Worm (Caenorhabditis elegans): ENCODE data around the gene T28H10.1.

T28H10.1 gene

ce11 chrV:12465399-12465798 is 38.2 kb upstream of the T28H10.1 start (continued):
- TF ChIP-seq dsc-1 (tag; optimal IDR thresholded peaks at IDR 0.05) = peak; percentile 76
- peak; percentile 68 for TF ChIP-seq ceh-63 (GFP tag; optimal IDR thresholded peaks at IDR 0.05)
- peak; percentile 76 for TF ChIP-seq xbp-1 (tag; optimal IDR thresholded peaks at IDR 0.05)
- no peak for TF ChIP-seq sox-4 (tag; optimal IDR thresholded peaks at IDR 0.05)
- no peak for TF ChIP-seq pqm-1 (tag; optimal IDR thresholded peaks at IDR 0.05)
- TF ChIP-seq ceh-8 (GFP tag; optimal IDR thresholded peaks at IDR 0.05) = peak; percentile 65
- no peak for TF ChIP-seq aha-1 (tag; optimal IDR thresholded peaks at IDR 0.05)
- TF ChIP-seq C34B4.2 (tag; optimal IDR thresholded peaks at IDR 0.05) = no peak
- TF ChIP-seq nhr-237 (tag; optimal IDR thresholded peaks at IDR 0.05) = peak; percentile 35
- peak; percentile 51 for TF ChIP-seq lin-13 (GFP tag; optimal IDR thresholded peaks at IDR 0.05)
- no peak for TF ChIP-seq nhr-12 (tag; optimal IDR thresholded peaks at IDR 0.05)
- peak; percentile 84 for TF ChIP-seq pax-3 (tag; optimal IDR thresholded peaks at IDR 0.05)
- TF ChIP-seq ztf-11 (tag; optimal IDR thresholded peaks at IDR 0.05) = no peak
- no peak for TF ChIP-seq tlp-1 (tag; optimal IDR thresholded peaks at IDR 0.05)
- TF ChIP-seq skn-1 (tag; optimal IDR thresholded peaks at IDR 0.05) = peak; percentile 45
- peak; percentile 34 to 62 (median 57) for TF ChIP-seq ceh-82 (tag; optimal IDR thresholded peaks at IDR 0.05)
- no peak for TF ChIP-seq sptf-1 (tag; optimal IDR thresholded peaks at IDR 0.05)
- no peak for TF ChIP-seq ceh-90 (tag; optimal IDR thresholded peaks at IDR 0.05)
- no peak for TF ChIP-seq unc-62 (GFP tag; optimal IDR thresholded peaks at IDR 0.05)
- peak; percentile 90 for TF ChIP-seq tbx-2 (tag; optimal IDR thresholded peaks at IDR 0.05)
- TF ChIP-seq mab-9 (GFP tag; IDR thresholded peaks at IDR 0.05) = no peak
- no peak for TF ChIP-seq pag-3 (tag; optimal IDR thresholded peaks at IDR 0.05; ENCODE audit: borderline replicate concordance, insufficient read depth)
- peak; percentile 91 for TF ChIP-seq snu-23 (GFP tag; optimal IDR thresholded peaks at IDR 0.05)
- TF ChIP-seq F16B12.6 (tag; optimal IDR thresholded peaks at IDR 0.05) = no peak
- peak; percentile 51 for TF ChIP-seq zag-1 (tag; optimal IDR thresholded peaks at IDR 0.05)
- TF ChIP-seq lin-14 (GFP tag; optimal IDR thresholded peaks at IDR 0.05) = peak; percentile 99
- no peak for TF ChIP-seq hlh-4 (tag; optimal IDR thresholded peaks at IDR 0.05)
- peak; percentile 95 for TF ChIP-seq fkh-8 (tag; optimal IDR thresholded peaks at IDR 0.05)
- peak; percentile 88 for TF ChIP-seq nhr-47 (tag; optimal IDR thresholded peaks at IDR 0.05)
- peak in 1 of 6 experiments; percentile 27 for TF ChIP-seq elt-3 (tag; optimal IDR thresholded peaks at IDR 0.05)
- TF ChIP-seq elt-2 (tag; optimal IDR thresholded peaks at IDR 0.05) = no peak

DNA sequence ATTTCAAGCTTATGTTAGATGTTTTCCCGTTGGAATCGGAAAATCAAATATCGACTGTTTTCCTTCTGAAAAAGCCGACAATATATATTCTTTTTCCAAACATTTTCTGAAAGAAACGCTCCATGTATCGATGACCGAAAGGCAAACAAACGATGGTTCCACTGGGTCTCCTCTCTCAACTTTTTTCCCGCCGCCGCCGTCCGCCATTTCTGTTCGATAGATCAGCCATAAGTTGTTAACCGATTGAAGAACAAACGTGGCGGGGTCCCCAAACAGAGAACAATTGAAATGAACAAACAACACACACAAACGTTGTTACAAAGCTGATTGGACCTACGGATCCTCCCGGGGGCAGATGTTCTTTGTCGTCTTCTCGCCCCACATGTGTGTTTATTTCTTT is 36.9 kb upstream of the T28H10.1 start:
- peak; percentile 20 for TF ChIP-seq lin-14 (GFP tag; optimal IDR thresholded peaks at IDR 0.05)
- no peak for TF ChIP-seq lsy-2 (tag; optimal IDR thresholded peaks at IDR 0.05)

DNA sequence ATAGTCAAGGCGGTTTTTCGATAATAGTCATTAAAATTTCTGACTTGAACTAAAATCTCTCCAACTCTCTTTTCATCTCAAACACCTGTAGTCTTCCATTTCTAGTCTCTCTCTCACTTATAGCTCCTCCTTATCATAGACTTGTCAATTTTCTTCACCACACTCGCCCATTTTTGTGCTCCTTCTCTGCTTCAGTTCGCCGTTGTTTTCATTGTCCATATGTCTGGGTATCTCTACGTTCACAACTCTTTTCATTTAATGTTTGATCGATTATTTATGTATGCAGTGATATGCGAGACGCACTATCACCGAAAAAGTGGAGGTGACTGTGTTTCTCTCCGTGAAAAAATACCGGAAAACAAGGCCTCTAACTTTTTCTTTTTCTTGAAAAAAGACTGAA is 35.8 kb upstream of the T28H10.1 start:
- TF ChIP-seq nhr-20 (tag; optimal IDR thresholded peaks at IDR 0.05) = peak; percentile 8
- peak; percentile 67 for TF ChIP-seq elt-2 (tag; optimal IDR thresholded peaks at IDR 0.05)
- peak; percentile 29 for TF ChIP-seq pqm-1 (tag; optimal IDR thresholded peaks at IDR 0.05)
- TF ChIP-seq lin-14 (GFP tag; optimal IDR thresholded peaks at IDR 0.05) = peak; percentile 26
- TF ChIP-seq fkh-10 (GFP tag; optimal IDR thresholded peaks at IDR 0.05) = no peak
- no peak for TF ChIP-seq nhr-19 (GFP tag; conservative IDR thresholded peaks at IDR 0.05)
- TF ChIP-seq dsc-1 (tag; optimal IDR thresholded peaks at IDR 0.05) = no peak
- no peak for TF ChIP-seq ztf-4 (tag; optimal IDR thresholded peaks at IDR 0.05)
- TF ChIP-seq aha-1 (tag; optimal IDR thresholded peaks at IDR 0.05) = no peak
- TF ChIP-seq pax-3 (tag; optimal IDR thresholded peaks at IDR 0.05) = peak; percentile 5
- TF ChIP-seq F16B12.6 (tag; optimal IDR thresholded peaks at IDR 0.05) = no peak
- no peak for TF ChIP-seq skn-1 (tag; optimal IDR thresholded peaks at IDR 0.05)
- no peak for TF ChIP-seq C16A3.4 (tag; optimal IDR thresholded peaks at IDR 0.05)
- peak in 1 of 2 experiments; percentile 19 for TF ChIP-seq lin-35 (GFP tag; optimal IDR thresholded peaks at IDR 0.05)

DNA sequence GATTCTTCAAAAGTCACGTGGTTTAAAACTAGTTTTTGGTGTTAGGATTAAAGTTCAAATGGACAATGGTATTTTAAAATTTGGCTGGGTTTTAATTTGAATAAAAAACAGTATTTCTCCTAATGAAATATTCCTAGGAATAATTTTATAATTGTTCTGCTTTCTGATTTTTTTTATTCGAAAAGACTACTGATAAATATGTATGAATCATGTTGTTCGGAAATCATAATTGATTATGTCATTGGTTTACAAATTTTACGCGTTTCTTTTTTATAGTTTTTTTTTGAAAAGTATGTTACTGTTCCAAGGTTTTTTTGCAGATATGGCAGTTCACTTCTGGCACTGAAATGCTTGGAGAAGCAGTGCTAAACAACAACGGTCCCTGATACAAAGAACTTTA is 35.2 kb upstream of the T28H10.1 start, which contains the start of gene F28C1.3:
Gene F28C1.3, plus strand, starts transcription at position 301 of the 400 bp plus-strand sequence.
- TF ChIP-seq hlh-17 (GFP tag; optimal IDR thresholded peaks at IDR 0.05; ENCODE audit: borderline replicate concordance) (no peak), ceh-88 (GFP tag; IDR thresholded peaks at IDR 0.05) (no peak), unc-86 (tag; optimal IDR thresholded peaks at IDR 0.05) (no peak), xbp-1 (tag; optimal IDR thresholded peaks at IDR 0.05) (no peak), pqm-1 (tag; optimal IDR thresholded peaks at IDR 0.05) (no peak), pax-3 (tag; optimal IDR thresholded peaks at IDR 0.05) (no peak), snu-23 (GFP tag; optimal IDR thresholded peaks at IDR 0.05) (no peak)

Data from whole organism, L1 larva.